Worm (Caenorhabditis elegans) whole organism, late embryonic: Measurements from ENCODE around the gene dhs-28.
A peak's percentile ranks its signal among the peaks of the same experiment; 100 is the strongest.

ENCODE experiments used
- F13H6.1 ChIP-seq: sonication (generic microtip); optimal IDR thresholded peaks from 2 replicates; lab custom pipeline; 2016; ENCODE audit warnings: missing genetic modification characterization, missing compliant biosample characterization
- K02D7.2 ChIP-seq: sonication (generic microtip); optimal IDR thresholded peaks from 2 replicates; lab custom pipeline; 2017; ENCODE audit warnings: mild to moderate bottlenecking, missing genetic modification characterization, missing compliant biosample characterization
- K09A11.1 ChIP-seq: sonication (generic microtip); optimal IDR thresholded peaks from 2 replicates; lab custom pipeline; 2017; ENCODE audit warnings: antibody characterized with exemption, mild to moderate bottlenecking, missing genetic modification characterization, missing compliant biosample characterization; ENCODE audit not compliant: insufficient read depth
- ama-1 ChIP-seq: fragments of 150-350 bp; optimal IDR thresholded peaks from 2 replicates; lab custom pipeline; 2014
- ceh-48 ChIP-seq: sonication (generic microtip); optimal IDR thresholded peaks from 2 replicates; lab custom pipeline; 2016; ENCODE audit warnings: missing genetic modification characterization, inconsistent platforms, missing compliant biosample characterization
- dmd-4 ChIP-seq: sonication (generic microtip); optimal IDR thresholded peaks from 2 replicates; lab custom pipeline; 2016; ENCODE audit warnings: borderline replicate concordance, missing genetic modification characterization, missing compliant biosample characterization
- dve-1 ChIP-seq: sonication (generic microtip); optimal IDR thresholded peaks from 2 replicates; lab custom pipeline; 2017; ENCODE audit warnings: antibody characterized with exemption, mild to moderate bottlenecking, missing genetic modification characterization, missing compliant biosample characterization
- elt-2 ChIP-seq: sonication (generic microtip); optimal IDR thresholded peaks from 2 replicates; lab custom pipeline; 2016; ENCODE audit warnings: missing genetic modification reagents, missing genetic modification characterization, missing compliant biosample characterization
- fkh-10 ChIP-seq: fragments of 150-350 bp; optimal IDR thresholded peaks from 2 replicates; lab custom pipeline; 2014; ENCODE audit warnings: missing biosample characterization, missing genetic modification reagents, missing genetic modification characterization
- pag-3 ChIP-seq: sonication (generic microtip); optimal IDR thresholded peaks from 2 replicates; lab custom pipeline; 2016; ENCODE audit warnings: missing compliant biosample characterization, missing genetic modification characterization, borderline replicate concordance
- unc-55 ChIP-seq: sonication (generic microtip); optimal IDR thresholded peaks from 2 replicates; lab custom pipeline; 2017; ENCODE audit warnings: missing biosample characterization, missing genetic modification reagents, missing genetic modification characterization

- TF ChIP-seq K09A11.1 (no peak), K02D7.2 (tag; lab: Kevin White, UChicago) (no peak), F13H6.1 (tag; lab: Kevin White, UChicago) (no peak), dve-1 (no peak), unc-55 (GFP tag; lab: Kevin White, UChicago) (no peak), fkh-10 (GFP tag; lab: Kevin White, UChicago) (no peak), pag-3 (no peak), elt-2 (tag; lab: Kevin White, UChicago) (peak; percentile 31), dmd-4 (tag; lab: Kevin White, UChicago) (no peak), ceh-48 (peak; percentile 67), ama-1 (lab: Kevin White, UChicago) (no peak)
Measured at ce11 chrX:6804857-6805256, 13.4 kb upstream of the dhs-28 start.
